Worm (Caenorhabditis elegans) whole organism, late embryonic: Measurements from ENCODE around the gene Y37D8A.25.
A peak's percentile ranks its signal among the peaks of the same experiment; 100 is the strongest.

Experiments
- ceh-45 ChIP-seq: fragments of 200-800 bp; sonication (Bioruptor generic); IDR thresholded peaks from 2 replicates; pipeline ENCODE4 v1.3.6; 2022; ENCODE audit warnings: missing genetic modification reagents, missing genetic modification characterization, missing compliant biosample characterization
- fkh-10 ChIP-seq: fragments of 150-350 bp; optimal IDR thresholded peaks from 2 replicates; lab custom pipeline; 2014; ENCODE audit warnings: missing biosample characterization, missing genetic modification reagents, missing genetic modification characterization
- lin-11 ChIP-seq: fragments of 200-800 bp; sonication (Bioruptor generic); optimal IDR thresholded peaks from 2 replicates; lab custom pipeline; 2018; ENCODE audit warnings: mild to moderate bottlenecking, missing genetic modification characterization, missing compliant biosample characterization
- nfya-1 ChIP-seq: sonication (generic microtip); optimal IDR thresholded peaks from 2 replicates; lab custom pipeline; 2017; ENCODE audit warnings: missing genetic modification characterization, mild to moderate bottlenecking, missing compliant biosample characterization, antibody characterized with exemption, moderate library complexity
- npax-4 ChIP-seq: sonication (generic microtip); optimal IDR thresholded peaks from 2 replicates; lab custom pipeline; 2016; ENCODE audit warnings: missing genetic modification characterization, missing compliant biosample characterization
- odd-2 ChIP-seq: sonication (generic microtip); optimal IDR thresholded peaks from 2 replicates; lab custom pipeline; 2017; ENCODE audit warnings: antibody characterized with exemption, mild to moderate bottlenecking, missing genetic modification characterization, missing compliant biosample characterization

DNA sequence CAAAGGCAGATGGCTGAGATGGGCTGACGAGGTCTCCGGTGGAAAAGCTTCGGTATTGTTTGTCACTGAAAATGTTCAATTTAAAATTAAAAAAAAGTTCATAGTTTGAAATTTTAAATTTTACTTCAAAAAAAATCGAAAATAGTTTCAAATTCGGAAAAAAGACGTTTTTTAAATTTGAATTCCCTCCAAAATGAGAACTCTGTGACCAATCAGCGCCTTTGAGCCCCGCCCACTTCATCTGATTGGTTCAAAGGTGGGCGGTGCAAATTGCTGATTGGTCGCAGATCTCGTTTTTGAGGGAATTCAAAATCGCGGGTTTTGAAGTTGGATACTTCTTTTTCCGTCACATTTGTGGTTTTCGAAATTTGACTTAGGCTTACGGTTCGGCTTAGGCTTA lies 18.2 kb upstream of the Y37D8A.25 start:
- no peak for TF ChIP-seq ceh-45 (GFP tag; lab: Robert Waterston, UW)
- TF ChIP-seq lin-11 (tag; lab: Kevin White, UChicago) = no peak
- TF ChIP-seq fkh-10 = no peak
- no peak for TF ChIP-seq npax-4 (tag; lab: Kevin White, UChicago)
- no peak for TF ChIP-seq odd-2
- peak; percentile 93 for TF ChIP-seq nfya-1 (tag; lab: Kevin White, UChicago)
